Fruit fly (Drosophila melanogaster) whole organism, embryonic: ENCODE measurements around the gene CG34276.

Source experiments
- Bteb2 ChIP-seq: fragments of 200-800 bp; sonication (Bioruptor generic); optimal IDR thresholded peaks from 2 replicates; lab custom pipeline; 2016; ENCODE audit warnings: missing biosample characterization, missing genetic modification characterization
- CG15479 ChIP-seq: fragments of 200-800 bp; sonication (Bioruptor generic); optimal IDR thresholded peaks from 3 replicates; lab custom pipeline; 2019; ENCODE audit warnings: missing biosample characterization, mild to moderate bottlenecking, missing genetic modification characterization, moderate library complexity
- CG16779 ChIP-seq: fragments of 200-800 bp; sonication (Bioruptor generic); IDR thresholded peaks from 2 replicates; pipeline ENCODE4 v1.3.6; 2022; ENCODE audit warnings: missing biosample characterization, missing genetic modification characterization
- CG16863 ChIP-seq: fragments of 200-800 bp; sonication (Bioruptor generic); optimal IDR thresholded peaks from 3 replicates; lab custom pipeline; 2016; ENCODE audit warnings: missing biosample characterization, missing genetic modification characterization
- CG17186 ChIP-seq: fragments of 200-800 bp; sonication (Bioruptor generic); optimal IDR thresholded peaks from 3 replicates; lab custom pipeline; 2017; ENCODE audit warnings: missing biosample characterization, missing genetic modification reagents, missing genetic modification characterization
- CG18011 ChIP-seq: fragments of 200-800 bp; sonication (Bioruptor generic); optimal IDR thresholded peaks from 2 replicates; lab custom pipeline; 2017; ENCODE audit warnings: missing biosample characterization, missing genetic modification characterization, mild to moderate bottlenecking, moderate library complexity, missing genotype
- CG18262 ChIP-seq: fragments of 200-800 bp; optimal IDR thresholded peaks from 3 replicates; lab custom pipeline; 2019; ENCODE audit warnings: missing biosample characterization, mild to moderate bottlenecking, missing genetic modification characterization, moderate library complexity
- CG2120 ChIP-seq: fragments of 200-800 bp; sonication (Bioruptor generic); optimal IDR thresholded peaks from 3 replicates; lab custom pipeline; 2016; ENCODE audit warnings: missing biosample characterization, missing genetic modification characterization
- CG32532 ChIP-seq: fragments of 200-800 bp; sonication (Bioruptor generic); IDR thresholded peaks from 2 replicates; pipeline ENCODE4 v1.3.6; 2022; ENCODE audit warnings: missing biosample characterization, missing genetic modification characterization
- CG34422 ChIP-seq: fragments of 200-800 bp; sonication (Bioruptor generic); IDR thresholded peaks from 3 replicates; pipeline ENCODE4 v1.3.6; 2022; ENCODE audit warnings: missing biosample characterization, missing genetic modification characterization
- CG4328 ChIP-seq: fragments of 200-800 bp; sonication (Bioruptor generic); optimal IDR thresholded peaks from 3 replicates; lab custom pipeline; 2017; ENCODE audit warnings: missing biosample characterization, missing genetic modification reagents, missing genetic modification characterization
- CG4617 ChIP-seq: fragments of 200-800 bp; sonication (Bioruptor generic); optimal IDR thresholded peaks from 3 replicates; lab custom pipeline; 2016; ENCODE audit warnings: missing biosample characterization, missing genetic modification characterization, borderline replicate concordance
- CG6254 ChIP-seq: fragments of 200-800 bp; sonication (Bioruptor generic); optimal IDR thresholded peaks from 3 replicates; lab custom pipeline; 2017; ENCODE audit warnings: mild to moderate bottlenecking, missing biosample characterization, missing genetic modification reagents, missing genetic modification characterization
- CG7839 ChIP-seq: fragments of 200-800 bp; sonication (Bioruptor generic); optimal IDR thresholded peaks from 3 replicates; lab custom pipeline; 2018; ENCODE audit warnings: missing biosample characterization, mild to moderate bottlenecking, missing genetic modification characterization, moderate library complexity
- CG7928 ChIP-seq: fragments of 200-800 bp; sonication (Bioruptor generic); optimal IDR thresholded peaks from 2 replicates; lab custom pipeline; 2017; ENCODE audit warnings: missing biosample characterization, mild to moderate bottlenecking, missing genetic modification characterization
- D19B ChIP-seq: fragments of 200-800 bp; sonication (Bioruptor generic); optimal IDR thresholded peaks from 2 replicates; lab custom pipeline; 2017; ENCODE audit warnings: missing biosample characterization, mild to moderate bottlenecking, missing genetic modification characterization
- Dfd ChIP-seq, 2 experiments: fragments of >200 bp; optimal IDR thresholded peaks; 2 replicates each; lab custom pipeline; 2017; ENCODE audit warnings: missing biosample characterization in 2 of 2, missing genetic modification characterization in 2 of 2
- GATAe ChIP-seq: fragments of 200-800 bp; sonication (Bioruptor generic); conservative IDR thresholded peaks from 2 replicates; pipeline ENCODE4 v1.3.6; 2022; ENCODE audit warnings: missing biosample characterization, missing genetic modification characterization
- Gsc ChIP-seq: fragments of 200-800 bp; sonication (Bioruptor generic); IDR thresholded peaks from 2 replicates; pipeline ENCODE4 v1.3.6; 2022; ENCODE audit warnings: missing biosample characterization, missing genetic modification characterization
- Hr3 ChIP-seq: fragments of 200-800 bp; sonication (Bioruptor generic); optimal IDR thresholded peaks from 3 replicates; lab custom pipeline; 2016; ENCODE audit warnings: missing biosample characterization, missing genetic modification characterization
- Lhr ChIP-seq: fragments of 200-800 bp; sonication (Bioruptor generic); optimal IDR thresholded peaks from 3 replicates; lab custom pipeline; 2017; ENCODE audit warnings: mild to moderate bottlenecking, missing biosample characterization, missing genetic modification reagents, missing genetic modification characterization
- MBD-R2 ChIP-seq: fragments of 200-800 bp; sonication (Bioruptor generic); IDR thresholded peaks from 2 replicates; pipeline ENCODE4 v1.3.6; 2022; ENCODE audit warnings: missing biosample characterization, missing genetic modification characterization
- NK7.1 ChIP-seq: fragments of 200-800 bp; sonication (Bioruptor generic); optimal IDR thresholded peaks from 3 replicates; lab custom pipeline; 2016; ENCODE audit warnings: missing biosample characterization, missing genetic modification characterization
- Oaz ChIP-seq: fragments of 200-800 bp; sonication (Bioruptor generic); IDR thresholded peaks from 2 replicates; pipeline ENCODE4 v1.3.6; 2022; ENCODE audit warnings: missing biosample characterization, missing genetic modification characterization
- Pdp1 ChIP-seq, 2 experiments: fragments of 200-800 bp; sonication (Bioruptor generic); optimal IDR thresholded peaks; 3 replicates each; lab custom pipeline; 2016; ENCODE audit warnings: missing biosample characterization in 2 of 2, missing genetic modification characterization in 2 of 2, mild to moderate bottlenecking in 1 of 2, moderate library complexity in 1 of 2
- Spps ChIP-seq: fragments of 200-800 bp; sonication (Bioruptor generic); optimal IDR thresholded peaks from 2 replicates; lab custom pipeline; 2018; ENCODE audit warnings: missing biosample characterization, mild to moderate bottlenecking, missing genetic modification characterization
- Xbp1 ChIP-seq: fragments of 200-800 bp; sonication (Bioruptor generic); optimal IDR thresholded peaks from 3 replicates; lab custom pipeline; 2016; ENCODE audit warnings: missing biosample characterization, mild to moderate bottlenecking, missing genetic modification characterization
- aop ChIP-seq: fragments of 200-800 bp; sonication (Bioruptor generic); IDR thresholded peaks from 2 replicates; pipeline ENCODE4 v1.3.6; 2022; ENCODE audit warnings: missing biosample characterization, missing genetic modification characterization
- ash1 ChIP-seq: fragments of 200-800 bp; sonication (Bioruptor generic); optimal IDR thresholded peaks from 2 replicates; lab custom pipeline; 2018; ENCODE audit warnings: missing biosample characterization, mild to moderate bottlenecking, missing genetic modification characterization
- bab2 ChIP-seq: fragments of 200-800 bp; sonication (Bioruptor generic); optimal IDR thresholded peaks from 2 replicates; lab custom pipeline; 2016; ENCODE audit warnings: missing biosample characterization, missing genetic modification characterization
- bigmax ChIP-seq: fragments of 200-800 bp; sonication (Bioruptor generic); optimal IDR thresholded peaks from 2 replicates; lab custom pipeline; 2018; ENCODE audit warnings: missing biosample characterization, mild to moderate bottlenecking, missing genetic modification characterization
- cg ChIP-seq: fragments of 200-800 bp; sonication (Bioruptor generic); optimal IDR thresholded peaks from 3 replicates; lab custom pipeline; 2019; ENCODE audit warnings: missing biosample characterization, mild to moderate bottlenecking, missing genetic modification characterization, moderate library complexity
- chm ChIP-seq: fragments of 200-800 bp; sonication (Bioruptor generic); IDR thresholded peaks from 2 replicates; pipeline ENCODE4 v1.3.6; 2022; ENCODE audit warnings: missing biosample characterization, missing genetic modification characterization
- dimm ChIP-seq: fragments of 200-800 bp; sonication (Bioruptor generic); IDR thresholded peaks from 2 replicates; pipeline ENCODE4 v1.3.6; 2022; ENCODE audit warnings: missing biosample characterization, missing genetic modification characterization
- dmrt11E ChIP-seq: fragments of 200-800 bp; sonication (Bioruptor generic); optimal IDR thresholded peaks from 3 replicates; lab custom pipeline; 2018; ENCODE audit warnings: missing biosample characterization, mild to moderate bottlenecking, missing genetic modification characterization, moderate library complexity
- eyg ChIP-seq: fragments of 200-800 bp; sonication (Bioruptor generic); optimal IDR thresholded peaks from 3 replicates; lab custom pipeline; 2016; ENCODE audit warnings: missing biosample characterization, missing genetic modification characterization
- ftz-f1 ChIP-seq: fragments of 200-800 bp; sonication (Bioruptor generic); optimal IDR thresholded peaks from 2 replicates; lab custom pipeline; 2016; ENCODE audit warnings: missing biosample characterization, missing genetic modification characterization
- grau ChIP-seq: fragments of 200-800 bp; optimal IDR thresholded peaks from 3 replicates; lab custom pipeline; 2019; ENCODE audit warnings: missing biosample characterization, mild to moderate bottlenecking, missing genetic modification characterization, moderate library complexity
- gsb ChIP-seq: fragments of 200-800 bp; sonication (Bioruptor generic); IDR thresholded peaks from 2 replicates; pipeline ENCODE4 v1.3.6; 2022; ENCODE audit warnings: missing biosample characterization, missing genetic modification characterization
- insv ChIP-seq, 2 experiments: fragments of 200-800 bp; sonication (Bioruptor generic); optimal IDR thresholded peaks; 3 replicates each; lab custom pipeline; 2016 to 2018; ENCODE audit warnings: missing biosample characterization in 2 of 2, missing genetic modification characterization in 2 of 2
- jing ChIP-seq: fragments of 200-800 bp; sonication (Bioruptor generic); optimal IDR thresholded peaks from 2 replicates; lab custom pipeline; 2018; ENCODE audit warnings: missing biosample characterization, mild to moderate bottlenecking, missing genetic modification characterization
- jumu ChIP-seq: fragments of 200-800 bp; sonication (Bioruptor generic); optimal IDR thresholded peaks from 3 replicates; lab custom pipeline; 2016; ENCODE audit warnings: missing biosample characterization, missing genetic modification characterization
- knrl ChIP-seq: fragments of 200-800 bp; sonication (Bioruptor generic); IDR thresholded peaks from 3 replicates; pipeline ENCODE4 v1.3.6; 2022; ENCODE audit warnings: missing biosample characterization, missing genetic modification characterization; ENCODE audit not compliant: partially characterized antibody
- lbe ChIP-seq: fragments of 200-800 bp; sonication (Bioruptor generic); optimal IDR thresholded peaks from 2 replicates; lab custom pipeline; 2016; ENCODE audit warnings: missing biosample characterization, mild to moderate bottlenecking, missing genetic modification characterization
- oc ChIP-seq: fragments of 200-800 bp; sonication (Bioruptor generic); optimal IDR thresholded peaks from 2 replicates; lab custom pipeline; 2018; ENCODE audit warnings: missing biosample characterization, mild to moderate bottlenecking, missing genetic modification characterization, moderate library complexity
- p53 ChIP-seq: fragments of 200-800 bp; sonication (Bioruptor generic); optimal IDR thresholded peaks from 2 replicates; lab custom pipeline; 2016; ENCODE audit warnings: missing biosample characterization, missing genetic modification characterization
- phol ChIP-seq: fragments of 200-800 bp; sonication (Bioruptor generic); optimal IDR thresholded peaks from 3 replicates; lab custom pipeline; 2018; ENCODE audit warnings: missing biosample characterization, mild to moderate bottlenecking, missing genetic modification characterization, moderate library complexity
- pum ChIP-seq: fragments of 200-800 bp; sonication (Bioruptor generic); optimal IDR thresholded peaks from 2 replicates; lab custom pipeline; 2016; ENCODE audit warnings: missing biosample characterization, missing genetic modification characterization
- sim ChIP-seq: fragments of 200-800 bp; sonication (Bioruptor generic); IDR thresholded peaks from 2 replicates; pipeline ENCODE4 v1.3.6; 2022; ENCODE audit warnings: missing biosample characterization, missing genetic modification characterization
- stc ChIP-seq: fragments of 200-800 bp; sonication (Bioruptor generic); IDR thresholded peaks from 2 replicates; pipeline ENCODE4 v1.3.6; 2022; ENCODE audit warnings: missing biosample characterization, missing genetic modification characterization
- stwl ChIP-seq: fragments of 200-800 bp; sonication (Bioruptor generic); optimal IDR thresholded peaks from 3 replicates; lab custom pipeline; 2018; ENCODE audit warnings: missing biosample characterization, mild to moderate bottlenecking, missing genetic modification characterization, moderate library complexity
- sug ChIP-seq: fragments of 200-800 bp; optimal IDR thresholded peaks from 2 replicates; lab custom pipeline; 2019; ENCODE audit warnings: missing biosample characterization, mild to moderate bottlenecking, missing genetic modification characterization, moderate library complexity

Gene CG34276

dm6 chr3R:15898302-15898701 lies 27.1 kb upstream of the CG34276 start (continued):
- TF ChIP-seq CG7928 (GFP tag; lab: Kevin White, UChicago) (no peak), Oaz (GFP tag; lab: Robert Waterston, UW) (no peak), cg (no peak), Dfd (GFP tag; optimal IDR thresholded peaks at IDR 0.05; lab: Kevin White, UChicago) (no peak), stc (GFP tag; lab: Robert Waterston, UW) (no peak), chm (GFP tag; lab: Robert Waterston, UW) (no peak), GATAe (GFP tag; lab: Robert Waterston, UW) (no peak), CG15479 (GFP tag; lab: Kevin White, UChicago) (no peak), oc (tag; lab: Kevin White, UChicago) (no peak), Spps (tag; lab: Kevin White, UChicago) (no peak), jumu (no peak), lbe (GFP tag; lab: Kevin White, UChicago) (no peak), stwl (tag; lab: Kevin White, UChicago) (no peak), CG32532 (GFP tag; lab: Robert Waterston, UW) (no peak), ash1 (no peak), Xbp1 (GFP tag; lab: Kevin White, UChicago) (no peak), bigmax (GFP tag; lab: Kevin White, UChicago) (no peak), CG16779 (GFP tag; lab: Robert Waterston, UW) (no peak), insv (GFP tag; optimal IDR thresholded peaks at IDR 0.05; lab: Kevin White, UChicago) (no peak), eyg (no peak), grau (tag; lab: Kevin White, UChicago) (peak; percentile 33), CG17186 (GFP tag; lab: Kevin White, UChicago) (no peak), sim (GFP tag; lab: Robert Waterston, UW) (no peak), MBD-R2 (no peak), CG18011 (no peak), CG4617 (GFP tag; lab: Kevin White, UChicago) (no peak), knrl (GFP tag; lab: Robert Waterston, UW) (no peak), CG2120 (GFP tag; lab: Kevin White, UChicago) (peak; percentile 57), aop (GFP tag; lab: Robert Waterston, UW) (no peak), Pdp1 (GFP tag; optimal IDR thresholded peaks at IDR 0.05; lab: Kevin White, UChicago) (peak in 1 of 2 experiments; percentile 16), CG4328 (no peak), phol (no peak), CG18262 (tag; lab: Kevin White, UChicago) (no peak), Gsc (GFP tag; lab: Robert Waterston, UW) (no peak), D19B (GFP tag; lab: Kevin White, UChicago) (peak; percentile 16), CG16863 (no peak), CG6254 (GFP tag; lab: Kevin White, UChicago) (no peak), ftz-f1 (GFP tag; lab: Kevin White, UChicago) (no peak), Hr3 (no peak), bab2 (GFP tag; lab: Kevin White, UChicago) (no peak), dimm (GFP tag; lab: Robert Waterston, UW) (no peak), NK7.1 (GFP tag; lab: Kevin White, UChicago) (no peak), p53 (GFP tag; lab: Kevin White, UChicago) (no peak), CG7839 (tag; lab: Kevin White, UChicago) (peak; percentile 19), pum (GFP tag; lab: Kevin White, UChicago) (no peak), jing (GFP tag; lab: Kevin White, UChicago) (no peak), gsb (GFP tag; lab: Robert Waterston, UW) (no peak), CG34422 (GFP tag; lab: Robert Waterston, UW) (no peak), sug (tag; lab: Kevin White, UChicago) (no peak), Lhr (GFP tag; lab: Kevin White, UChicago) (no peak), Bteb2 (no peak), dmrt11E (no peak)
